Fruit fly (Drosophila melanogaster): ENCODE measurements around the gene Adk2.

The Adk2 gene

dm6 chr3L:13040849-13041248 lies 18.4 kb upstream of the Adk2 start (continued):
- no peak for TF ChIP-seq Pdp1 (GFP tag; optimal IDR thresholded peaks at IDR 0.05)
- TF ChIP-seq stwl (tag; optimal IDR thresholded peaks at IDR 0.05): peak; percentile 47
- no peak for TF ChIP-seq NC2α (GFP tag; optimal IDR thresholded peaks at IDR 0.05)
- no peak for TF ChIP-seq ham (GFP tag; IDR thresholded peaks at IDR 0.05)
- TF ChIP-seq CTCF (GFP tag; optimal IDR thresholded peaks at IDR 0.05): no peak
- no peak for TF ChIP-seq CG18619 (GFP tag; optimal IDR thresholded peaks at IDR 0.05)
- TF ChIP-seq CG13123 (GFP tag; optimal IDR thresholded peaks at IDR 0.05): no peak
- no peak for TF ChIP-seq CG5180 (GFP tag; optimal IDR thresholded peaks at IDR 0.05)
- no peak for TF ChIP-seq CG17568 (GFP tag; optimal IDR thresholded peaks at IDR 0.05)
- peak; percentile 47 for TF ChIP-seq abd-A (tag; optimal IDR thresholded peaks at IDR 0.05)
- TF ChIP-seq zf30C (GFP tag; optimal IDR thresholded peaks at IDR 0.05): no peak
- TF ChIP-seq Adf1 (GFP tag; IDR thresholded peaks at IDR 0.05): no peak
- no peak for TF ChIP-seq MTF-1 (GFP tag; optimal IDR thresholded peaks at IDR 0.05; ENCODE audit: borderline replicate concordance)
- TF ChIP-seq CG1792 (GFP tag; optimal IDR thresholded peaks at IDR 0.05): no peak
- no peak for TF ChIP-seq Hand (GFP tag; optimal IDR thresholded peaks at IDR 0.05)
- no peak for TF ChIP-seq CG10543 (GFP tag; optimal IDR thresholded peaks at IDR 0.05)
- no peak for TF ChIP-seq CG6765 (GFP tag; optimal IDR thresholded peaks at IDR 0.05)
- no peak for TF ChIP-seq phol (tag; optimal IDR thresholded peaks at IDR 0.05)
- no peak for TF ChIP-seq hkb (optimal IDR thresholded peaks at IDR 0.05)
- TF ChIP-seq hkb (GFP tag; IDR thresholded peaks at IDR 0.05): no peak
- TF ChIP-seq corto (GFP tag; optimal IDR thresholded peaks at IDR 0.05): no peak
- no peak for TF ChIP-seq Lim3 (GFP tag; IDR thresholded peaks at IDR 0.05)
- no peak for TF ChIP-seq sd (tag; optimal IDR thresholded peaks at IDR 0.05)
- TF ChIP-seq gsb (GFP tag; IDR thresholded peaks at IDR 0.05): no peak
- TF ChIP-seq CG16779 (GFP tag; IDR thresholded peaks at IDR 0.05): no peak
- no peak for TF ChIP-seq CG8388 (GFP tag; optimal IDR thresholded peaks at IDR 0.05)
- TF ChIP-seq slp2 (GFP tag; optimal IDR thresholded peaks at IDR 0.05): no peak
- peak; percentile 86 for TF ChIP-seq CG7928 (GFP tag; optimal IDR thresholded peaks at IDR 0.05)
- no peak for TF ChIP-seq CHES-1-like (GFP tag; optimal IDR thresholded peaks at IDR 0.05)
- no peak for TF ChIP-seq CG14667 (GFP tag; IDR thresholded peaks at IDR 0.05)
- TF ChIP-seq Dref (GFP tag; IDR thresholded peaks at IDR 0.05): peak; percentile 76
- TF ChIP-seq ewg (GFP tag; optimal IDR thresholded peaks at IDR 0.05): no peak
- TF ChIP-seq ttk (GFP tag; IDR thresholded peaks at IDR 0.05): no peak
- no peak for TF ChIP-seq CG10959 (GFP tag; IDR thresholded peaks at IDR 0.05)
- TF ChIP-seq nerfin-1 (tag; optimal IDR thresholded peaks at IDR 0.05): peak; percentile 27
- no peak for TF ChIP-seq CG14050 (GFP tag; IDR thresholded peaks at IDR 0.05)
- TF ChIP-seq odd (GFP tag; optimal IDR thresholded peaks at IDR 0.05): no peak
- TF ChIP-seq CG2120 (GFP tag; optimal IDR thresholded peaks at IDR 0.05): no peak
- TF ChIP-seq caup (GFP tag; optimal IDR thresholded peaks at IDR 0.05; ENCODE audit: severe bottlenecking): no peak
- TF ChIP-seq Nf-YB (GFP tag; optimal IDR thresholded peaks at IDR 0.05): no peak
- no peak for TF ChIP-seq CG7963 (GFP tag; IDR thresholded peaks at IDR 0.05; ENCODE audit: partially characterized antibody)
- no peak for TF ChIP-seq cg (GFP tag; optimal IDR thresholded peaks at IDR 0.05)
- no peak for TF ChIP-seq stc (GFP tag; IDR thresholded peaks at IDR 0.05)
- TF ChIP-seq knrl (GFP tag; IDR thresholded peaks at IDR 0.05; ENCODE audit: partially characterized antibody): no peak
- no peak for TF ChIP-seq ato (GFP tag; IDR thresholded peaks at IDR 0.05; ENCODE audit: partially characterized antibody)
- TF ChIP-seq Aef1 (GFP tag; IDR thresholded peaks at IDR 0.05): no peak
- no peak for TF ChIP-seq CG8924 (tag; optimal IDR thresholded peaks at IDR 0.05)
- TF ChIP-seq CG7556 (GFP tag; optimal IDR thresholded peaks at IDR 0.05): no peak
- no peak for TF ChIP-seq CG17359 (tag; optimal IDR thresholded peaks at IDR 0.05)
- TF ChIP-seq CG6854 (GFP tag; optimal IDR thresholded peaks at IDR 0.05): no peak
- TF ChIP-seq Hr39 (optimal IDR thresholded peaks at IDR 0.05): no peak
- peak; percentile 94 for TF ChIP-seq wek (GFP tag; optimal IDR thresholded peaks at IDR 0.05)
